Worm (Caenorhabditis elegans) whole organism, L4 larva: Measurements from ENCODE around the gene F40G12.11.

Experiments used
- F26F4.8 ChIP-seq: fragments of 200-800 bp; sonication (Bioruptor generic); conservative IDR thresholded peaks from 2 replicates; pipeline ENCODE4 v1.3.6; 2022; ENCODE audit warnings: missing genetic modification characterization, missing compliant biosample characterization
- F37D6.2 ChIP-seq: sonication (generic microtip); optimal IDR thresholded peaks from 2 replicates; lab custom pipeline; 2016; ENCODE audit warnings: mild to moderate bottlenecking, missing genetic modification characterization, missing compliant biosample characterization
- R02D3.7 ChIP-seq: fragments of 150-350 bp; sonication (generic microtip); optimal IDR thresholded peaks from 3 replicates; lab custom pipeline; 2014; ENCODE audit warnings: missing biosample characterization, missing genetic modification characterization
- T20F7.1 ChIP-seq: fragments of 200-800 bp; sonication (Bioruptor generic); optimal IDR thresholded peaks from 2 replicates; lab custom pipeline; 2018; ENCODE audit warnings: mild to moderate bottlenecking, missing genetic modification characterization, missing compliant biosample characterization
- Y5F2A.4 ChIP-seq: fragments of 200-800 bp; sonication (Bioruptor generic); optimal IDR thresholded peaks from 2 replicates; lab custom pipeline; 2018; ENCODE audit warnings: mild to moderate bottlenecking, missing genetic modification characterization, missing compliant biosample characterization
- ZK546.5 ChIP-seq, 2 experiments: sonication (generic microtip); optimal IDR thresholded peaks; 2 replicates each; lab custom pipeline; 2017; ENCODE audit warnings: missing biosample characterization in 2 of 2, missing genetic modification characterization in 2 of 2
- aha-1 ChIP-seq: fragments of 150-350 bp; peaks from one replicate; lab custom pipeline; 2014; ENCODE audit warnings: missing biosample characterization, missing genetic modification characterization
- aly-2 ChIP-seq: sonication (generic microtip); optimal IDR thresholded peaks from 2 replicates; lab custom pipeline; 2018; ENCODE audit warnings: missing biosample characterization, missing genetic modification characterization
- ama-1 ChIP-seq: fragments of 150-350 bp; optimal IDR thresholded peaks from 2 replicates; lab custom pipeline; 2014; ENCODE audit warnings: inconsistent platforms, mixed read lengths
- arid-1 ChIP-seq: fragments of 200-800 bp; sonication (Bioruptor generic); conservative IDR thresholded peaks from 2 replicates; pipeline ENCODE4 v1.3.6; 2022; ENCODE audit warnings: missing genetic modification reagents, missing genetic modification characterization, missing compliant biosample characterization
- ceh-20 ChIP-seq: fragments of 200-800 bp; sonication (Bioruptor generic); IDR thresholded peaks from 2 replicates; pipeline ENCODE4 v1.3.6; 2022; ENCODE audit warnings: missing genetic modification reagents, missing genetic modification characterization, missing compliant biosample characterization
- ceh-44 ChIP-seq: fragments of 200-800 bp; sonication (Bioruptor generic); IDR thresholded peaks from 2 replicates; pipeline ENCODE4 v1.3.6; 2022; ENCODE audit warnings: missing genetic modification reagents, missing genetic modification characterization, missing compliant biosample characterization
- ceh-82 ChIP-seq: sonication (generic microtip); optimal IDR thresholded peaks from 2 replicates; lab custom pipeline; 2017; ENCODE audit warnings: missing biosample characterization, missing genetic modification characterization
- ces-1 ChIP-seq: fragments of 150-350 bp; sonication (generic microtip); optimal IDR thresholded peaks from 4 replicates; lab custom pipeline; 2014; ENCODE audit warnings: missing biosample characterization, missing genetic modification reagents, missing genetic modification characterization
- cey-2 ChIP-seq: sonication (generic microtip); optimal IDR thresholded peaks from 3 replicates; lab custom pipeline; 2017; ENCODE audit warnings: missing genetic modification characterization, mild to moderate bottlenecking, missing compliant biosample characterization, antibody characterized with exemption, borderline replicate concordance; ENCODE audit not compliant: insufficient read depth
- daf-12 ChIP-seq: fragments of 150-350 bp; optimal IDR thresholded peaks from 2 replicates; lab custom pipeline; 2014; ENCODE audit warnings: missing biosample characterization, missing genetic modification reagents, missing genetic modification characterization
- daf-8 ChIP-seq: fragments of 200-800 bp; sonication (Bioruptor generic); IDR thresholded peaks from 2 replicates; pipeline ENCODE4 v1.3.6; 2022; ENCODE audit warnings: missing genetic modification characterization, missing compliant biosample characterization
- dmd-6 ChIP-seq: fragments of 200-800 bp; sonication (Bioruptor generic); IDR thresholded peaks from 2 replicates; pipeline ENCODE4 v1.3.6; 2022; ENCODE audit warnings: missing genetic modification reagents, missing genetic modification characterization, missing compliant biosample characterization
- dmd-8 ChIP-seq: fragments of 200-800 bp; sonication (Bioruptor generic); IDR thresholded peaks from 2 replicates; pipeline ENCODE4 v1.3.6; 2022; ENCODE audit warnings: missing genetic modification characterization, missing compliant biosample characterization
- dpl-1 ChIP-seq: fragments of 150-350 bp; optimal IDR thresholded peaks from 2 replicates; lab custom pipeline; 2014; ENCODE audit warnings: missing biosample characterization, missing genetic modification reagents, missing genetic modification characterization
- duxl-1 ChIP-seq: sonication (generic microtip); optimal IDR thresholded peaks from 2 replicates; lab custom pipeline; 2016; ENCODE audit warnings: mild to moderate bottlenecking, missing genetic modification characterization, moderate library complexity, missing compliant biosample characterization; ENCODE audit not compliant: poor library complexity
- dve-1 ChIP-seq: sonication (generic microtip); optimal IDR thresholded peaks from 2 replicates; lab custom pipeline; 2017; ENCODE audit warnings: antibody characterized with exemption, mild to moderate bottlenecking, missing genetic modification characterization, missing compliant biosample characterization; ENCODE audit not compliant: insufficient read depth
- fos-1 ChIP-seq: fragments of 150-350 bp; optimal IDR thresholded peaks from 2 replicates; lab custom pipeline; 2014; ENCODE audit warnings: missing biosample characterization, missing genetic modification characterization
- jun-1 ChIP-seq: fragments of 150-350 bp; optimal IDR thresholded peaks from 2 replicates; lab custom pipeline; 2014; ENCODE audit warnings: missing biosample characterization, missing genetic modification reagents, missing genetic modification characterization
- lin-1 ChIP-seq: fragments of 200-800 bp; sonication (Bioruptor generic); IDR thresholded peaks from 2 replicates; pipeline ENCODE4 v1.3.6; 2022; ENCODE audit warnings: missing genetic modification reagents, missing genetic modification characterization, missing compliant biosample characterization
- lin-13 ChIP-seq: fragments of 150-350 bp; optimal IDR thresholded peaks from 2 replicates; lab custom pipeline; 2014; ENCODE audit warnings: missing biosample characterization, missing genetic modification reagents, missing genetic modification characterization
- lin-29 ChIP-seq: fragments of 200-800 bp; sonication (Bioruptor generic); IDR thresholded peaks from 2 replicates; pipeline ENCODE4 v1.3.6; 2022; ENCODE audit warnings: missing genetic modification reagents, missing genetic modification characterization, missing compliant biosample characterization
- lin-38 ChIP-seq: fragments of 200-800 bp; sonication (Bioruptor generic); IDR thresholded peaks from 2 replicates; pipeline ENCODE4 v1.3.6; 2022; ENCODE audit warnings: missing genetic modification reagents, missing genetic modification characterization, missing compliant biosample characterization
- lin-39 ChIP-seq: fragments of 150-350 bp; optimal IDR thresholded peaks from 2 replicates; lab custom pipeline; 2014; ENCODE audit warnings: missing biosample characterization, missing genetic modification reagents, missing genetic modification characterization
- lir-3 ChIP-seq: sonication (generic microtip); optimal IDR thresholded peaks from 2 replicates; lab custom pipeline; 2016; ENCODE audit warnings: mild to moderate bottlenecking, missing genetic modification characterization, missing compliant biosample characterization
- lsy-2 ChIP-seq, 2 experiments: fragments of 150-350 bp in 1 of 2; sonication (generic microtip) in 1 of 2; optimal IDR thresholded peaks; 2 replicates each; lab custom pipeline; 2014 to 2017; ENCODE audit warnings: missing biosample characterization in 2 of 2, missing genetic modification characterization in 2 of 2
- mdl-1 ChIP-seq, 2 experiments: fragments of 150-350 bp in 1 of 2; sonication (generic microtip) in 1 of 2; optimal IDR thresholded peaks; 2 replicates each; lab custom pipeline; 2014 to 2017; ENCODE audit warnings: missing biosample characterization in 2 of 2, missing genetic modification characterization in 2 of 2
- mdt-29 ChIP-seq: fragments of 200-800 bp; sonication (Bioruptor generic); IDR thresholded peaks from 2 replicates; pipeline ENCODE4 v1.3.6; 2022; ENCODE audit warnings: missing genetic modification reagents, missing genetic modification characterization, missing compliant biosample characterization
- nhr-10 ChIP-seq: fragments of 150-350 bp; optimal IDR thresholded peaks from 2 replicates; lab custom pipeline; 2014; ENCODE audit warnings: missing biosample characterization, missing genetic modification characterization
- nhr-102 ChIP-seq: sonication (generic microtip); optimal IDR thresholded peaks from 2 replicates; lab custom pipeline; 2016; ENCODE audit warnings: mild to moderate bottlenecking, missing genetic modification characterization, moderate library complexity, missing compliant biosample characterization
- nhr-11 ChIP-seq: fragments of 150-350 bp; optimal IDR thresholded peaks from 2 replicates; lab custom pipeline; 2014; ENCODE audit warnings: missing biosample characterization, missing genetic modification characterization
- nhr-111 ChIP-seq: fragments of 200-800 bp; sonication (Bioruptor generic); optimal IDR thresholded peaks from 2 replicates; lab custom pipeline; 2018; ENCODE audit warnings: mild to moderate bottlenecking, missing genetic modification characterization, missing compliant biosample characterization
- nhr-41 ChIP-seq: fragments of 200-800 bp; sonication (Bioruptor generic); IDR thresholded peaks from 2 replicates; pipeline ENCODE4 v1.3.6; 2022; ENCODE audit warnings: missing genetic modification reagents, missing genetic modification characterization, missing compliant biosample characterization
- nhr-48 ChIP-seq: sonication (generic microtip); optimal IDR thresholded peaks from 2 replicates; lab custom pipeline; 2016; ENCODE audit warnings: mild to moderate bottlenecking, missing genetic modification characterization, missing compliant biosample characterization
- pha-4 ChIP-seq, 2 experiments: fragments of 150-350 bp in 1 of 2; fragments of 200-800 bp in 1 of 2; sonication (Bioruptor generic) in 1 of 2; IDR thresholded peaks in 1 of 2; optimal IDR thresholded peaks in 1 of 2; 2 replicates each; pipeline versions ENCODE4 v1.3.6 to Lab custom; 2014 to 2022; ENCODE audit warnings: missing genetic modification characterization in 2 of 2, missing genetic modification reagents in 2 of 2, missing biosample characterization in 1 of 2, missing compliant biosample characterization in 1 of 2
- php-3 ChIP-seq: fragments of 200-800 bp; sonication (Bioruptor generic); IDR thresholded peaks from 2 replicates; pipeline ENCODE4 v1.3.6; 2022; ENCODE audit warnings: missing genetic modification reagents, missing genetic modification characterization, missing compliant biosample characterization
- rbr-2 ChIP-seq: sonication (generic microtip); optimal IDR thresholded peaks from 2 replicates; lab custom pipeline; 2016; ENCODE audit warnings: missing genotype, missing genetic modification characterization, missing compliant biosample characterization
- sdz-12 ChIP-seq: fragments of 200-800 bp; sonication (Bioruptor generic); optimal IDR thresholded peaks from 2 replicates; lab custom pipeline; 2018; ENCODE audit warnings: mild to moderate bottlenecking, missing genetic modification characterization, missing compliant biosample characterization
- skn-1 ChIP-seq: fragments of 150-350 bp; optimal IDR thresholded peaks from 2 replicates; lab custom pipeline; 2014; ENCODE audit warnings: missing biosample characterization, missing genetic modification characterization
- snpc-4 ChIP-seq: fragments of 150-350 bp; optimal IDR thresholded peaks from 2 replicates; lab custom pipeline; 2014; ENCODE audit warnings: missing biosample characterization, missing genetic modification characterization
- spr-3 ChIP-seq: fragments of 200-800 bp; sonication (Bioruptor generic); optimal IDR thresholded peaks from 2 replicates; lab custom pipeline; 2018; ENCODE audit warnings: mild to moderate bottlenecking, missing genetic modification characterization, missing compliant biosample characterization
- unc-39 ChIP-seq: sonication (generic microtip); optimal IDR thresholded peaks from 2 replicates; lab custom pipeline; 2017; ENCODE audit warnings: missing biosample characterization, missing genetic modification characterization
- zag-1 ChIP-seq: fragments of 150-350 bp; optimal IDR thresholded peaks from 2 replicates; lab custom pipeline; 2014; ENCODE audit warnings: missing biosample characterization, missing genetic modification characterization
- ztf-7 ChIP-seq: fragments of 150-350 bp; optimal IDR thresholded peaks from 2 replicates; lab custom pipeline; 2014; ENCODE audit warnings: missing biosample characterization, missing genetic modification characterization

F40G12.11 gene

DNA sequence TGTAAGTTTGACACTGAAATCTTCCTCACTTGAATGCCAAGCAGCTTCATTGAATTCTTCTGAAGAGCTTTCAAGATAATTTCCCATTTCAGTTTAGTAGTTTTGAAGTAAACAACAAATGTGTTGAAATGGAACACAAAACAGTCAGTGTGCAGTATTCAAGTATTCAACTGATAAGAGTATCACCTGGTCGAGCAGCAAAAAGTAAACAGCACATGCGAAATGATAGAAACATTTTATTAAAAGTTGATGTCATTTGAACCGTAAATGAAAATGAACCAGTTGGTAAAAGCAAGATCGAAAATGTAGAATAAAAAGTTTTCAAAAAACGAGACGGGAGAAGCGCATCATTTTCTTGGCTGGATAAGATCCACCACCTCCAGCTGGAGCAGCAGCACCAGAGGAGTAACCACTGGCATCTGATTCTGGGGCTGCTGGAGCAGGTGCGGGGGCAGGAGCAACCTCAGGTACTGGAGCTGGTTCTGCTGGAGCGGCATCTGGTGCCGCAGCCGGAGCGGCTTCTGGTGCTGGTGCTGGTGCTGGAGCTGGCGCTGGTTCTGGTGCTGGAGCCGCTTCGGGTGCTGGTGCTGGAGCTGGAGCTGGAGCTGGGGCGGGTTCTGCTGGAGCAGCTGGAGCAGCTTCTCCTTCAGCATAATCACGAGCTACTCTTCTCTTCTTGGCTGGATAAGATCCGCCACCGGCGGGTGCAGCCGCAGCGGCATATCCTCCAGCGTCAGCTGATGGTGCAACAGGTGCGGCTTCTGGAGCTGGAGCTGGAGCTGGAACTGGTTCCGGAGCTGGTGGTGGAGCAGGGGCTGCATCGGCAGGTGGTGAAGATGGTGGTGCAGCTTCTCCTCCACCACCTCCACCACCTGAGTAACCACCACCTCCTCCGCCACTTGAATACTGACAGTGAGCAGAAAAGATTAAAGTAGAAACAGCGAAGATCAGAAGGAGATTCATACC lies 38.8 kb downstream of the F40G12.11 start, which contains the start of the genes F47B8.4 and F47B8.18 (continued):
- peak; percentile 44 for TF ChIP-seq dmd-6 (GFP tag; lab: Robert Waterston, UW)
- 0 out of 2 replicates have a peak, but pooled peaks have one; percentile 3 for TF ChIP-seq F26F4.8 (GFP tag; lab: Robert Waterston, UW)
- no peak for TF ChIP-seq nhr-48 (tag; lab: Kevin White, UChicago)
- TF ChIP-seq daf-8 (GFP tag; lab: Robert Waterston, UW) = no peak
- no peak for TF ChIP-seq ceh-20 (GFP tag; lab: Robert Waterston, UW)
- TF ChIP-seq dpl-1 (GFP tag; lab: Kevin White, UChicago) = no peak
- TF ChIP-seq lin-13 = no peak
- TF ChIP-seq lin-39 = no peak
- no peak for TF ChIP-seq unc-39
- TF ChIP-seq arid-1 (GFP tag; lab: Robert Waterston, UW) = no peak
- TF ChIP-seq duxl-1 = no peak
- TF ChIP-seq lin-1 (GFP tag; lab: Robert Waterston, UW) = no peak
- no peak for TF ChIP-seq ceh-44 (GFP tag; lab: Robert Waterston, UW)
- TF ChIP-seq Y5F2A.4 (GFP tag; lab: Kevin White, UChicago) = no peak
- peak; percentile 76 for TF ChIP-seq aha-1 (tag; lab: Kevin White, UChicago)
- TF ChIP-seq nhr-41 (GFP tag; lab: Robert Waterston, UW) = 0 out of 2 replicates have a peak, but pooled peaks have one; percentile 6
- no peak for TF ChIP-seq rbr-2 (tag; lab: Kevin White, UChicago)
- no peak for TF ChIP-seq php-3 (GFP tag; lab: Robert Waterston, UW)
- no peak for TF ChIP-seq skn-1 (tag; lab: Kevin White, UChicago)
- no peak for TF ChIP-seq T20F7.1 (GFP tag; lab: Kevin White, UChicago)
- no peak for TF ChIP-seq fos-1 (tag; lab: Kevin White, UChicago)
- TF ChIP-seq lsy-2 (tag; optimal IDR thresholded peaks at IDR 0.05; lab: Kevin White, UChicago) = no peak
- no peak for TF ChIP-seq lin-38
- no peak for TF ChIP-seq R02D3.7 (tag; lab: Kevin White, UChicago)
- no peak for TF ChIP-seq ama-1
- TF ChIP-seq nhr-111 (GFP tag; lab: Kevin White, UChicago) = no peak
- no peak for TF ChIP-seq mdt-29 (GFP tag; lab: Robert Waterston, UW)
- TF ChIP-seq sdz-12 = no peak
- no peak for TF ChIP-seq zag-1 (tag; lab: Kevin White, UChicago)
- TF ChIP-seq lir-3 (tag; lab: Kevin White, UChicago) = no peak
- TF ChIP-seq pha-4 (GFP tag; IDR thresholded peaks at IDR 0.05; lab: Robert Waterston, UW) = peak; percentile 90; the same call in 1 of the 2 replicates
- no peak for TF ChIP-seq pha-4 (tag; optimal IDR thresholded peaks at IDR 0.05; lab: Kevin White, UChicago)
- no peak for TF ChIP-seq nhr-102 (tag; lab: Kevin White, UChicago)
- TF ChIP-seq ztf-7 (tag; lab: Kevin White, UChicago) = no peak
- no peak for TF ChIP-seq snpc-4
- no peak for TF ChIP-seq dmd-8 (GFP tag; lab: Robert Waterston, UW)
- no peak for TF ChIP-seq nhr-11 (tag; lab: Kevin White, UChicago)
- no peak for TF ChIP-seq ZK546.5 (tag; optimal IDR thresholded peaks at IDR 0.05; lab: Kevin White, UChicago)
- TF ChIP-seq nhr-10 = no peak
- TF ChIP-seq mdl-1 (tag; optimal IDR thresholded peaks at IDR 0.05; lab: Kevin White, UChicago) = peak in 1 of 2 experiments; percentile 53
- TF ChIP-seq dve-1 (tag; lab: Kevin White, UChicago) = no peak
- TF ChIP-seq F37D6.2 = no peak
- no peak for TF ChIP-seq ces-1 (GFP tag; lab: Kevin White, UChicago)
- no peak for TF ChIP-seq aly-2 (tag; lab: Kevin White, UChicago)
- TF ChIP-seq lin-29 = no peak
- no peak for TF ChIP-seq spr-3 (GFP tag; lab: Kevin White, UChicago)
- TF ChIP-seq ceh-82 (tag; lab: Kevin White, UChicago) = no peak
- TF ChIP-seq cey-2 = no peak
- no peak for TF ChIP-seq daf-12
- no peak for TF ChIP-seq jun-1 (tag; lab: Kevin White, UChicago)
